Worm (Caenorhabditis elegans) whole organism, mixed stage, embryonic: ENCODE data around the gene alkb-8.

Source experiments
- ces-1 ChIP-seq: fragments of 150-350 bp; optimal IDR thresholded peaks from 2 replicates; lab custom pipeline; 2014; ENCODE audit warnings: missing biosample characterization, missing genetic modification reagents, missing genetic modification characterization
- elt-1 ChIP-seq: sonication (generic microtip); optimal IDR thresholded peaks from 2 replicates; lab custom pipeline; 2017; ENCODE audit warnings: missing genetic modification characterization, mild to moderate bottlenecking, missing compliant biosample characterization, antibody characterized with exemption, moderate library complexity, borderline replicate concordance; ENCODE audit not compliant: insufficient read depth
- hlh-1 ChIP-seq: fragments of 150-350 bp; optimal IDR thresholded peaks from 2 replicates; lab custom pipeline; 2014; ENCODE audit warnings: missing biosample characterization, missing genetic modification reagents, missing genetic modification characterization
- lin-13 ChIP-seq: fragments of 150-350 bp; optimal IDR thresholded peaks from 2 replicates; lab custom pipeline; 2014; ENCODE audit warnings: missing biosample characterization, missing genetic modification characterization
- lsy-2 ChIP-seq: fragments of 150-350 bp; optimal IDR thresholded peaks from 2 replicates; lab custom pipeline; 2014; ENCODE audit warnings: missing biosample characterization, missing genetic modification characterization
- nhr-237 ChIP-seq: fragments of 150-350 bp; optimal IDR thresholded peaks from 2 replicates; lab custom pipeline; 2014; ENCODE audit warnings: missing biosample characterization, missing genetic modification characterization
- unc-39 ChIP-seq: fragments of 150-350 bp; optimal IDR thresholded peaks from 2 replicates; lab custom pipeline; 2014; ENCODE audit warnings: missing biosample characterization, missing genetic modification characterization

DNA sequence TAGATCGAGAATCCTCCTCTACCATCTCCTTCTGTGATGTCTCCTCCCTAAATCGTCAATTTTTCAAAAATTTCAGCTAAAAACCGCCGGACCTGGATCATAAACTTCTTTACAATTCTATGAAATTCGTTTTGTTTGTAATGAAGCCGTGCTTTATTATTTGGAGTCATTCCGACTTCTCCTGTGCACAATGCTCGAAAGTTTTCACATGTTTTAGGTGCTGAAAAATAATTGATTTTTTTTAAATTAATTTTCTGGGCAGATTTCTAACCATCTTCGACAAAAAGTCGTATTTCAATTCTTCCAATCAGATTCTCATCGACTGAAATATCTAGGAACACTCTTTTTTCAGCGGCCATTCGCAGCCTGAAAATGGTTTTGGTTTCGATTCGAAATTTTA lies 9.9 kb upstream of the alkb-8 start, which contains the start of gene cyn-9:
- TF ChIP-seq lin-13 (tag; lab: Kevin White, UChicago) (no peak), elt-1 (no peak), unc-39 (tag; lab: Kevin White, UChicago) (no peak), hlh-1 (no peak), nhr-237 (tag; lab: Kevin White, UChicago) (no peak), lsy-2 (no peak), ces-1 (no peak)
